Fruit fly (Drosophila melanogaster) whole organism, prepupa: Measurements from ENCODE around the gene CG7573.

Source experiments
- Blimp-1 ChIP-seq: fragments of 200-800 bp; sonication (Bioruptor generic); optimal IDR thresholded peaks from 3 replicates; lab custom pipeline; 2017; ENCODE audit warnings: missing biosample characterization, missing genetic modification characterization, mild to moderate bottlenecking, moderate library complexity, missing genetic modification reagents
- CG11762 ChIP-seq: fragments of 200-800 bp; sonication (Bioruptor generic); optimal IDR thresholded peaks from 3 replicates; lab custom pipeline; 2016; ENCODE audit warnings: missing biosample characterization, missing genetic modification characterization; ENCODE audit not compliant: insufficient read depth
- CG32006 ChIP-seq: fragments of 200-800 bp; sonication (Bioruptor generic); optimal IDR thresholded peaks from 3 replicates; lab custom pipeline; 2017; ENCODE audit warnings: missing biosample characterization, mild to moderate bottlenecking, missing genetic modification characterization
- CG8119 ChIP-seq: fragments of 200-800 bp; sonication (Bioruptor generic); IDR thresholded peaks from 3 replicates; pipeline ENCODE4 v1.3.6; 2022; ENCODE audit warnings: missing biosample characterization, missing genetic modification characterization
- Eip93F ChIP-seq: fragments of 200-800 bp; sonication (Bioruptor generic); optimal IDR thresholded peaks from 2 replicates; lab custom pipeline; 2016; ENCODE audit warnings: missing biosample characterization, mild to moderate bottlenecking, missing genetic modification characterization
- Hr4 ChIP-seq: fragments of 200-800 bp; sonication (Bioruptor generic); optimal IDR thresholded peaks from 3 replicates; lab custom pipeline; 2016; ENCODE audit warnings: missing biosample characterization, missing genetic modification characterization
- fd59A ChIP-seq: fragments of 200-800 bp; sonication (Bioruptor generic); optimal IDR thresholded peaks from 2 replicates; lab custom pipeline; 2017; ENCODE audit warnings: missing biosample characterization, mild to moderate bottlenecking, missing genetic modification characterization, missing genetic modification reagents
- salr ChIP-seq, 2 experiments: fragments of 200-800 bp; sonication (Bioruptor generic); optimal IDR thresholded peaks; 3 replicates each; lab custom pipeline; 2016 to 2018; ENCODE audit warnings: missing biosample characterization in 2 of 2, missing genetic modification characterization in 2 of 2, mild to moderate bottlenecking in 1 of 2
- spab ChIP-seq: fragments of 200-800 bp; sonication (Bioruptor generic); optimal IDR thresholded peaks from 2 replicates; lab custom pipeline; 2017; ENCODE audit warnings: missing biosample characterization, mild to moderate bottlenecking, missing genetic modification characterization, missing genetic modification reagents
- ss ChIP-seq, 2 experiments: fragments of 200-800 bp; sonication (Bioruptor generic); optimal IDR thresholded peaks; 2 replicates in 1 of 2; 3 replicates in 1 of 2; lab custom pipeline; 2017 to 2018; ENCODE audit warnings: mild to moderate bottlenecking in 2 of 2, missing biosample characterization in 2 of 2, missing genetic modification characterization in 2 of 2, moderate library complexity in 1 of 2
- topi ChIP-seq: fragments of 200-800 bp; sonication (Bioruptor generic); optimal IDR thresholded peaks from 3 replicates; lab custom pipeline; 2016; ENCODE audit warnings: missing biosample characterization, missing genetic modification characterization

dm6 chr3L:11321619-11322018, 10.1 kb downstream of the CG7573 start, which contains the start of gene CG6168:
- no peak for TF ChIP-seq CG11762 (GFP tag; lab: Kevin White, UChicago)
- no peak for TF ChIP-seq spab (GFP tag; lab: Kevin White, UChicago)
- TF ChIP-seq CG8119 (GFP tag; lab: Robert Waterston, UW): no peak
- no peak for TF ChIP-seq Blimp-1
- TF ChIP-seq CG32006 (GFP tag; lab: Kevin White, UChicago): no peak
- no peak for TF ChIP-seq ss (GFP tag; optimal IDR thresholded peaks at IDR 0.05; lab: Kevin White, UChicago)
- no peak for TF ChIP-seq topi
- TF ChIP-seq Hr4 (GFP tag; lab: Kevin White, UChicago): no peak
- TF ChIP-seq fd59A: no peak
- no peak for TF ChIP-seq salr (GFP tag; optimal IDR thresholded peaks at IDR 0.05; lab: Kevin White, UChicago)
- TF ChIP-seq Eip93F (GFP tag; lab: Kevin White, UChicago): no peak
